Worm (Caenorhabditis elegans) whole organism, early embryonic: Measurements from ENCODE around the gene duo-1.

Source experiments
- B0310.2 ChIP-seq: sonication (generic microtip); optimal IDR thresholded peaks from 2 replicates; lab custom pipeline; 2016; ENCODE audit warnings: mild to moderate bottlenecking, missing genetic modification characterization, missing compliant biosample characterization
- aly-1 ChIP-seq: sonication (generic microtip); optimal IDR thresholded peaks from 2 replicates; lab custom pipeline; 2016; ENCODE audit warnings: missing genetic modification characterization, missing compliant biosample characterization
- ama-1 ChIP-seq: fragments of 150-350 bp; optimal IDR thresholded peaks from 2 replicates; lab custom pipeline; 2014
- ceh-13 ChIP-seq: fragments of 200-800 bp; sonication (Bioruptor generic); optimal IDR thresholded peaks from 2 replicates; lab custom pipeline; 2018; ENCODE audit warnings: mild to moderate bottlenecking, missing genetic modification characterization, missing compliant biosample characterization
- ceh-36 ChIP-seq: sonication (generic microtip); optimal IDR thresholded peaks from 2 replicates; lab custom pipeline; 2016; ENCODE audit warnings: missing genetic modification characterization, inconsistent platforms, missing compliant biosample characterization
- ets-7 ChIP-seq: sonication (generic microtip); optimal IDR thresholded peaks from 2 replicates; lab custom pipeline; 2016; ENCODE audit warnings: missing genotype, missing genetic modification characterization, missing compliant biosample characterization
- flt-1 ChIP-seq: fragments of 200-800 bp; sonication (Bioruptor generic); IDR thresholded peaks from 2 replicates; pipeline ENCODE4 v1.3.6; 2022; ENCODE audit warnings: missing genetic modification characterization, missing compliant biosample characterization
- hmbx-1 ChIP-seq: sonication (generic microtip); optimal IDR thresholded peaks from 2 replicates; lab custom pipeline; 2016; ENCODE audit warnings: mild to moderate bottlenecking, missing genetic modification characterization, missing compliant biosample characterization
- scrt-1 ChIP-seq: fragments of 200-800 bp; sonication (Bioruptor generic); IDR thresholded peaks from 2 replicates; pipeline ENCODE4 v1.3.6; 2022; ENCODE audit warnings: missing genetic modification characterization, missing compliant biosample characterization
- sea-1 ChIP-seq: fragments of 200-800 bp; sonication (Bioruptor generic); conservative IDR thresholded peaks from 2 replicates; pipeline ENCODE4 v1.3.6; 2022; ENCODE audit warnings: missing genetic modification characterization, missing compliant biosample characterization
- tbx-11 ChIP-seq: fragments of 200-800 bp; sonication (Bioruptor generic); IDR thresholded peaks from 2 replicates; pipeline ENCODE4 v1.3.6; 2022; ENCODE audit warnings: missing genetic modification characterization, missing compliant biosample characterization
- tbx-37 ChIP-seq: fragments of 200-800 bp; sonication (Bioruptor generic); conservative IDR thresholded peaks from 2 replicates; pipeline ENCODE4 v1.3.6; 2022; ENCODE audit warnings: missing genetic modification reagents, missing genetic modification characterization, missing compliant biosample characterization
- tra-4 ChIP-seq: sonication (generic microtip); optimal IDR thresholded peaks from 2 replicates; lab custom pipeline; 2017; ENCODE audit warnings: missing genetic modification characterization, missing compliant biosample characterization

- TF ChIP-seq ama-1 (no peak), tbx-37 (GFP tag; lab: Robert Waterston, UW) (no peak), aly-1 (tag; lab: Kevin White, UChicago) (no peak), ceh-36 (tag; lab: Kevin White, UChicago) (no peak), flt-1 (GFP tag; lab: Robert Waterston, UW) (no peak), ets-7 (no peak), ceh-13 (no peak), tra-4 (tag; lab: Kevin White, UChicago) (no peak), scrt-1 (GFP tag; lab: Robert Waterston, UW) (no peak), B0310.2 (tag; lab: Kevin White, UChicago) (no peak), hmbx-1 (tag; lab: Kevin White, UChicago) (no peak), tbx-11 (GFP tag; lab: Robert Waterston, UW) (no peak), sea-1 (GFP tag; lab: Robert Waterston, UW) (no peak)
Observed at ce11 chrV:11572803-11573490, 18.5 kb downstream of the duo-1 start, which contains the start of the genes H12C20.7 and nhr-68.
